Worm (Caenorhabditis elegans) whole organism, L4/young adult: ENCODE measurements around the gene cpn-2.

ENCODE experiments used
- W03F9.2 ChIP-seq: fragments of 150-350 bp; optimal IDR thresholded peaks from 2 replicates; lab custom pipeline; 2014; ENCODE audit warnings: missing biosample characterization, missing genetic modification characterization
- dao-5 ChIP-seq: sonication (generic microtip); optimal IDR thresholded peaks from 2 replicates; lab custom pipeline; 2016; ENCODE audit warnings: missing genotype, missing genetic modification characterization, moderate library complexity, missing compliant biosample characterization

- TF ChIP-seq dao-5 (tag; lab: Kevin White, UChicago) (no peak), W03F9.2 (tag; lab: Kevin White, UChicago) (no peak)
Measured at ce11 chrII:303927-304711, 33.5 kb upstream of the cpn-2 start.
